Worm (Caenorhabditis elegans): ENCODE data around the gene nhr-178.

Gene nhr-178

DNA sequence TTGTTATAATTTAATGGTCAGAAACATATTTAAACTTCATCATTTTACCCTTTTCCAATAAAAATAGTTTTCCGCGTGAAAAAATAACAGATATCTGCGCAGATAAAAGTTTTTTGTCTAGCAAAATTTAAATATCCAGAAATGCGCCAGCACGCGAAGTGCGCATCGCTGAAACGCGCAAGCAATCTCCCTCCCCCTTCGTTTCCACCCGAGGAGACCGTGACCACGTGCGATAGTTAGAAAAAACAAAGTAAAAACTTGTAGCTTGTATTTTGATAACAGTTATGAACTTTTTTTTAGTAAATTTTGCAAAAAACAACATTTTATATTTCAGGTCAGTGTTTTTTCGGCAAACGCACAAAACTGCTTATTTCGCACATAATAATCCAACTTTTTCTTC is 8.7 kb downstream of the nhr-178 start:
- TF ChIP-seq nhr-42 (GFP tag; IDR thresholded peaks at IDR 0.05): peak; percentile 67; the same call in 1 of the 2 replicates
- TF ChIP-seq hlh-30 (tag; optimal IDR thresholded peaks at IDR 0.05; ENCODE audit: insufficient read depth): peak; percentile 19
- peak; percentile 7 for TF ChIP-seq dve-1 (tag; optimal IDR thresholded peaks at IDR 0.05; ENCODE audit: insufficient read depth)
- 0 out of 2 replicates have a peak, but pooled peaks have one; percentile 30 for TF ChIP-seq ZK337.2 (GFP tag; IDR thresholded peaks at IDR 0.05)
- peak; percentile 61 for TF ChIP-seq dmd-6 (GFP tag; IDR thresholded peaks at IDR 0.05)

DNA sequence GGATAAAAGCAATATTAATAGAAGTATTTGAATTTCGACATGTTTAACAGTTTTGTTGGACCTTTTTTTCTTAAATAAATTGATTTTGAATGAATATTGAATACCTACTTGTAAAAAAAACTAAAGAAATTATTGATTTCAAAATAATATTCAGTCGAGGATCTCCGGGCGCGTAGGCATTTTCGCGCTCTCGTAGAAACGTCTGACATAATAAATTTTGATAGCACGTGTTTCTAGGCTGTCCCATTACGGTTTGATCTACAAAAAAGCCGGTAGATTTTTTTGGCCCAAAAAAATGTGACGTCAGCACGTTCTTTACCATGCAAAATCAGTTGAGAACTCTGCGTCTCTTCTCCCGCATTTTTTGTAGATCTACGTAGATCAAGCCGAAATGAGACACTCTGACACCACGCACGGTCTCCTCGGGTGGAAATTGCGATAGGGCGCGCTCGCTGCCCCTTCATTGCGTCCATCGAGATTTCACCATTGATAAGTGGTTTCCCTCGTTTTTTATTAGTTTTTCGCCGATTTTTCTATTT is 13.1 kb downstream of the nhr-178 start:
- peak; percentile 11; the same call in 1 of the 2 replicates for TF ChIP-seq dmd-6 (GFP tag; IDR thresholded peaks at IDR 0.05)
- no peak for TF ChIP-seq pha-4 (GFP tag; IDR thresholded peaks at IDR 0.05)
- no peak for TF ChIP-seq pha-4 (tag; optimal IDR thresholded peaks at IDR 0.05)
- peak; percentile 56; the same call in 1 of the 2 replicates for TF ChIP-seq zfp-3 (GFP tag; conservative IDR thresholded peaks at IDR 0.05)
- TF ChIP-seq nhr-25 (tag; optimal IDR thresholded peaks at IDR 0.05; ENCODE audit: borderline replicate concordance, insufficient read depth): no peak
- no peak for TF ChIP-seq lin-29 (GFP tag; IDR thresholded peaks at IDR 0.05)
- TF ChIP-seq T26A8.4 (GFP tag; IDR thresholded peaks at IDR 0.05): peak; percentile 55
- TF ChIP-seq ceh-44 (GFP tag; IDR thresholded peaks at IDR 0.05): no peak
- no peak for TF ChIP-seq mdt-29 (GFP tag; IDR thresholded peaks at IDR 0.05)

DNA sequence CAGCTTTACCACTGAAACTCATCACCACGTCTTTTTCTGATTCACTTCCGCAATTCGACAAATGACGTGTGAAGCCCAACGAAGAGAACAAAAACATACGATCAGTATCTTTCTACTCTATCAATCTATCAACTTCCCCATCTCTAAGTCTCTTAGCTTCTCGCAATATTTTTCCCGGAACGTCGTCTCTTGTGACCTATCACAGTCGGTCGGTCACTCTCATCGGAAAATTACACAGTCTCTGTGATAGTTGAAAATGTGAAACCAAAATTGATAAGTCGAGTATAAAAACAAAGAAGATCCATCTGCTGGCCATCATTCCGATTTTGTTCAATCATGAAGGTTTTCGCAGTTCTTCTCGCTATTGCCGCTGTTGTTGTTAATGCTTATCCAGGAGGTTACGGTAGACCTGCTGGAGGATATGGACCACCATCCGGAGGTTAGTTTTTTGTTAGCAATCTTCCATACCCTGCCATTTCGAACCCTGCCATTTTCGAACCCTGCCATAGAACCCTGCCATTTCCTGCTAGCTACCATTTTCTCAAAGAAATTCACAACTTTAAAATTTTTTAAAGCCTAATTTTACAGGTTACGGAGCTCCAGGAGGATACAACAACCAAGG is 13.8 kb downstream of the nhr-178 start, which contains the start of gene F16B4.4:
Gene F16B4.4 (plus strand): TSS at position 221 of the 622 bp plus-strand sequence.
- TF ChIP-seq ztf-7 (tag; optimal IDR thresholded peaks at IDR 0.05): no peak
- peak; percentile 30 for TF ChIP-seq ama-1 (optimal IDR thresholded peaks at IDR 0.05)
- no peak for TF ChIP-seq dpl-1 (GFP tag; optimal IDR thresholded peaks at IDR 0.05)
- no peak for TF ChIP-seq nhr-6 (tag; optimal IDR thresholded peaks at IDR 0.05)
- TF ChIP-seq spr-1 (tag; optimal IDR thresholded peaks at IDR 0.05): no peak
- TF ChIP-seq hmg-1.1 (GFP tag; IDR thresholded peaks at IDR 0.05): no peak
- peak in 1 of 2 experiments; percentile 6 for TF ChIP-seq mdl-1 (tag; optimal IDR thresholded peaks at IDR 0.05)
- TF ChIP-seq nhr-77 (tag; optimal IDR thresholded peaks at IDR 0.05): peak; percentile 2
- no peak for TF ChIP-seq nhr-11 (tag; optimal IDR thresholded peaks at IDR 0.05)
- no peak for TF ChIP-seq ceh-82 (tag; optimal IDR thresholded peaks at IDR 0.05)
- TF ChIP-seq lin-1 (GFP tag; IDR thresholded peaks at IDR 0.05): no peak
- no peak for TF ChIP-seq gei-8 (GFP tag; optimal IDR thresholded peaks at IDR 0.05)
- TF ChIP-seq mdt-29 (GFP tag; IDR thresholded peaks at IDR 0.05): no peak
- peak; percentile 8 to 15 for TF ChIP-seq lsy-2 (tag; optimal IDR thresholded peaks at IDR 0.05)
- TF ChIP-seq nhr-237 (tag; optimal IDR thresholded peaks at IDR 0.05): no peak
- TF ChIP-seq T26A8.4 (GFP tag; IDR thresholded peaks at IDR 0.05): no peak
- peak in 1 of 2 experiments; percentile 79 for TF ChIP-seq unc-62 (GFP tag; optimal IDR thresholded peaks at IDR 0.05 in 1 of 2)
- no peak for TF ChIP-seq unc-62 (tag; optimal IDR thresholded peaks at IDR 0.05)
- TF ChIP-seq zip-11 (GFP tag; IDR thresholded peaks at IDR 0.05): no peak
- TF ChIP-seq zfp-2 (tag; optimal IDR thresholded peaks at IDR 0.05): no peak
- TF ChIP-seq hlh-30 (tag; optimal IDR thresholded peaks at IDR 0.05; ENCODE audit: insufficient read depth): peak; percentile 50
- no peak for TF ChIP-seq unc-39 (tag; optimal IDR thresholded peaks at IDR 0.05)
- TF ChIP-seq ceh-44 (GFP tag; IDR thresholded peaks at IDR 0.05): no peak
- TF ChIP-seq fkh-10 (GFP tag; optimal IDR thresholded peaks at IDR 0.05): no peak
- TF ChIP-seq attf-4 (tag; optimal IDR thresholded peaks at IDR 0.05): no peak
- TF ChIP-seq unc-130 (GFP tag; optimal IDR thresholded peaks at IDR 0.05): no peak
- no peak for TF ChIP-seq zip-2 (tag; optimal IDR thresholded peaks at IDR 0.05)
- TF ChIP-seq daf-12 (tag; optimal IDR thresholded peaks at IDR 0.05): no peak
- no peak for TF ChIP-seq ctbp-1 (GFP tag; IDR thresholded peaks at IDR 0.05)
- TF ChIP-seq lim-7 (GFP tag; IDR thresholded peaks at IDR 0.05): no peak
- no peak for TF ChIP-seq nhr-48 (tag; optimal IDR thresholded peaks at IDR 0.05)
- no peak for TF ChIP-seq ceh-32 (tag; optimal IDR thresholded peaks at IDR 0.05; ENCODE audit: poor library complexity)
- no peak for TF ChIP-seq F49E8.2 (tag; optimal IDR thresholded peaks at IDR 0.05; ENCODE audit: borderline replicate concordance)
- TF ChIP-seq lin-13 (GFP tag; optimal IDR thresholded peaks at IDR 0.05): no peak
- TF ChIP-seq aly-2 (tag; optimal IDR thresholded peaks at IDR 0.05): no peak
- no peak for TF ChIP-seq ZK546.5 (tag; optimal IDR thresholded peaks at IDR 0.05)
- peak; percentile 81 for TF ChIP-seq nhr-28 (tag; optimal IDR thresholded peaks at IDR 0.05)

Data from whole organism, L4 larva.